Worm (Caenorhabditis elegans): ENCODE measurements around the gene F25D1.5.
A peak's percentile ranks its signal among the peaks of the same experiment; 100 is the strongest.

Gene F25D1.5

DNA sequence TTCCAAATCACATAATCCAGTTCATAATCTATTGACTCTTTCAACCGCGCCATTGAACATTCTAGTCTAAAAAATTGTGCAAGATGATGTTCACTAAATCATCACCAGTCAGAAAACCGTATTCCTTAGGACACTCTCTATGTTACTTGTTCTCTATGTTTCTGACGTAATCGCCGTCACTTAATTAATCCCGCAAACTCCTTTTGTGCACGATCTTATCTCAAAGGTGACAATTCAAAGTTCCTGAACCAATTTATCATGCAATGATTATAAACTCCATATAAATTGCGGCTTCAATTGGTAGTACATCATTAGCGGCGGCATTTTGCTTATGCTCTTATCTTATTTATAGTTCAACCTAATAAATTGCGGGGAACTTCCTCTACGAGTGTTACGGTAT lies 16.2 kb upstream of the F25D1.5 start:
- TF ChIP-seq mep-1 (tag; optimal IDR thresholded peaks at IDR 0.05), result no peak
- peak; percentile 82 for TF ChIP-seq dmd-6 (GFP tag; IDR thresholded peaks at IDR 0.05)
- peak; percentile 18 for TF ChIP-seq dve-1 (tag; optimal IDR thresholded peaks at IDR 0.05; ENCODE audit: insufficient read depth)
- no peak for TF ChIP-seq dmd-9 (GFP tag; IDR thresholded peaks at IDR 0.05)
- no peak for TF ChIP-seq ctbp-1 (GFP tag; IDR thresholded peaks at IDR 0.05)
- no peak for TF ChIP-seq mdt-29 (GFP tag; IDR thresholded peaks at IDR 0.05)
- no peak for TF ChIP-seq sdz-12 (GFP tag; optimal IDR thresholded peaks at IDR 0.05)

DNA sequence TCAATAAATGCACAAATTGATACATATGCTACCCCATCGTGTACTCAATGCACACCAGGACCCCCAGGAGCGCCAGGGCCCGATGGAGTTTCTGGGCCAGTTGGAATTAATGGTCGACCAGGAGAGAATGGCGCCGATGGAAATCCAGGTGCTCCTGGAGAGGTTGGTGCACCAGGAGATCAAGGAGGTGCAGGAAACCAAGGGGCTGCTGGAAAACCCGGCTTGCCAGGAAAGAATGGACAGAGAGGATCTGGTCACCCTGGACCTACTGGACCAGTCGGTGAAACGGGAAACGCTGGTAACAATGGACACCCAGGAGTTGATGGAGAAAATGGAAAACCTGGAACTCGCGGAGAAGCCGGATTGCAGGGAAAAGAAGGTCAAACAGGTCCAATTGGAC lies 15.0 kb upstream of the F25D1.5 start:
- TF ChIP-seq hlh-11 (tag; optimal IDR thresholded peaks at IDR 0.05) (no peak), lsy-2 (tag; optimal IDR thresholded peaks at IDR 0.05) (no peak), nhr-77 (tag; optimal IDR thresholded peaks at IDR 0.05) (no peak), set-16 (GFP tag; IDR thresholded peaks at IDR 0.05) (peak; percentile 84; the same call in 1 of the 2 replicates), unc-62 (GFP tag; optimal IDR thresholded peaks at IDR 0.05 in 1 of 2) (peak in 1 of 2 experiments; percentile 73), unc-62 (tag; optimal IDR thresholded peaks at IDR 0.05) (no peak), arid-1 (GFP tag; conservative IDR thresholded peaks at IDR 0.05) (no peak), R02D3.7 (tag; optimal IDR thresholded peaks at IDR 0.05) (no peak), nhr-10 (tag; optimal IDR thresholded peaks at IDR 0.05) (no peak), nhr-76 (tag; optimal IDR thresholded peaks at IDR 0.05) (no peak), pqm-1 (tag; optimal IDR thresholded peaks at IDR 0.05) (no peak), unc-130 (GFP tag; optimal IDR thresholded peaks at IDR 0.05) (no peak), egl-43 (GFP tag; IDR thresholded peaks at IDR 0.05) (no peak), T20F7.1 (GFP tag; optimal IDR thresholded peaks at IDR 0.05) (no peak), D1046.2 (GFP tag; IDR thresholded peaks at IDR 0.05) (no peak), ztf-7 (tag; optimal IDR thresholded peaks at IDR 0.05) (no peak)

DNA sequence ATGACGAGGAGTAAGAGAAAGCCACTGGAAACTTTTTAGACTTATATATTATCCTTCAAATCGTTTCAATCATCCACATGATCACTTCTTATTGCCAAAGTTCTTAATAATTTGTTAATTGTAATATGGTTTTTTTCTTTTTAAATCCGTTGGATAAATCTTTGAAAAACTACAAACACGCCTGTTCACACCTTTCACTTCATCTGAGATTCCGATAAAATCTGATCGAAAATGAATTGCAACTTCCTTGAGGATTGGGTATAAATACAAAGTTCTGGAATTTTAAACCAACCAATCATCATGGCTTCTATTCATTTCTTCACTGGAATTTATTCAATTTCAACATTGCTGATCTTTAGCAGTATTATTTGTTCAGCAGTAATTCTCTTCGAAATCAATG lies 14.0 kb upstream of the F25D1.5 start, which contains the start of gene col-152:
col-152 (plus strand) TSS at position 301 of the 400 bp plus-strand sequence.
- TF ChIP-seq nhr-42 (GFP tag; IDR thresholded peaks at IDR 0.05), result no peak
- TF ChIP-seq skn-1 (tag; optimal IDR thresholded peaks at IDR 0.05), result no peak
- no peak for TF ChIP-seq rbr-2 (tag; optimal IDR thresholded peaks at IDR 0.05)
- TF ChIP-seq fos-1 (tag; optimal IDR thresholded peaks at IDR 0.05), result no peak
- TF ChIP-seq attf-4 (tag; optimal IDR thresholded peaks at IDR 0.05), result no peak
- no peak for TF ChIP-seq tra-1 (GFP tag; IDR thresholded peaks at IDR 0.05)
- no peak for TF ChIP-seq duxl-1 (tag; optimal IDR thresholded peaks at IDR 0.05; ENCODE audit: poor library complexity)
- no peak for TF ChIP-seq mep-1 (tag; optimal IDR thresholded peaks at IDR 0.05)
- TF ChIP-seq sdz-12 (GFP tag; optimal IDR thresholded peaks at IDR 0.05), result no peak
- TF ChIP-seq daf-16 (GFP tag; optimal IDR thresholded peaks at IDR 0.05), result no peak
- no peak for TF ChIP-seq daf-16 (tag; optimal IDR thresholded peaks at IDR 0.05)
- TF ChIP-seq nhr-41 (GFP tag; IDR thresholded peaks at IDR 0.05), result no peak
- no peak for TF ChIP-seq ztf-7 (tag; optimal IDR thresholded peaks at IDR 0.05)
- TF ChIP-seq hif-1 (tag; optimal IDR thresholded peaks at IDR 0.05), result no peak
- no peak for TF ChIP-seq nhr-77 (tag; optimal IDR thresholded peaks at IDR 0.05)
- TF ChIP-seq D1046.2 (GFP tag; IDR thresholded peaks at IDR 0.05), result no peak
- no peak for TF ChIP-seq zfp-2 (tag; optimal IDR thresholded peaks at IDR 0.05)
- no peak for TF ChIP-seq mdt-29 (GFP tag; IDR thresholded peaks at IDR 0.05)
- no peak for TF ChIP-seq pha-4 (GFP tag; IDR thresholded peaks at IDR 0.05)
- no peak for TF ChIP-seq pha-4 (tag; optimal IDR thresholded peaks at IDR 0.05)
- TF ChIP-seq lin-13 (GFP tag; optimal IDR thresholded peaks at IDR 0.05), result no peak

DNA sequence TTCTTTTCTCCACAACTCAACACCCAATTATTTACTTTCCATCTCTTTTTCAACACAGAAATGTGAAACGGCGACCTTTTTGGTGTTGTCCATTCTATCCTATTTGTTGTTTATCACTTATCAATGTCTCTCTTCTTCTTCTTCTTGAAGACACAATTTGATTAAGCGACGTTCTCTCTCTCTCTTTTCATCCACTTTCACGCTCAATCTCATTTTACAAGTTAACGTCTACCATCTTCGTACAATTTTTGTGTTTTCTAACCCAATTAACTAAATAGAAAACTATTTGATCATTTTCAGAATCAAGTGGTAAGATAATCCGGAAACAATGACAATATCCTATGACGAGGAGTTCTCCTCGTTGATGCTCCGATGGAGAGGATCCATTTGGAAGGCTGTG lies 11.1 kb upstream of the F25D1.5 start, which contains the start of gene best-14:
best-14 (plus strand) TSS at position 301 of the 400 bp plus-strand sequence.
- no peak for TF ChIP-seq ceh-82 (tag; optimal IDR thresholded peaks at IDR 0.05)
- peak in 1 of 2 experiments; percentile 34 for TF ChIP-seq unc-62 (GFP tag; optimal IDR thresholded peaks at IDR 0.05 in 1 of 2)
- no peak for TF ChIP-seq unc-62 (tag; optimal IDR thresholded peaks at IDR 0.05)
- TF ChIP-seq dpl-1 (GFP tag; optimal IDR thresholded peaks at IDR 0.05), result no peak

Data from whole organism, L4 larva.